Fruit fly (Drosophila melanogaster): ENCODE results near the gene fusl.

DNA sequence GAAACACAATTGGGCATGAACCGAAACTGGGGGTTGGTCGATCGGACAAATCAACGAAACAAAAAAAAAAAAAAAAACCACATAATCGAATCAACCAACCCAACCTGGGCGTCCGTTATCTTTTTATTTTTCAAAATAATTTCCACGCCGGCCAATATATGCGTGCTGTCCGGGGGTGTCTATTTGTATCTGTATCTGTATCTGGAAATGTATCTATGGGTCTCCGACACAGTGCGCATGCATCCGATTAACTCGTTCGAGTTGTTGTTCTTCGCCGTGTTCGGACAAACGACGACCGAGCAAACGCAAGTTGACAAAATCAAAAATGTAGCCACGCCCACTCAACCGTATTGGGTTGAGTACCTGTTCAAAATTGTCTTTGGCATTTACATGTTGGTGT is 24.5 kb upstream of the fusl start:
- no peak for TF ChIP-seq EcR (GFP tag; optimal IDR thresholded peaks at IDR 0.05)
- TF ChIP-seq usp (GFP tag; optimal IDR thresholded peaks at IDR 0.05), result no peak
- TF ChIP-seq CG8478 (optimal IDR thresholded peaks at IDR 0.05), result no peak
- no peak for TF ChIP-seq pan (optimal IDR thresholded peaks at IDR 0.05)
- no peak for TF ChIP-seq psq (optimal IDR thresholded peaks at IDR 0.05)

Data from whole organism.